Worm (Caenorhabditis elegans) whole organism, young adult: ENCODE data around the gene C16D9.9.

Source experiments
- B0035.1 ChIP-seq: sonication (generic microtip); optimal IDR thresholded peaks from 2 replicates; lab custom pipeline; 2016; ENCODE audit warnings: missing genetic modification characterization, mild to moderate bottlenecking, missing compliant biosample characterization, missing genotype, missing genetic modification reagents
- B0336.3 ChIP-seq: fragments of 200-800 bp; sonication (Bioruptor generic); IDR thresholded peaks from 2 replicates; pipeline ENCODE4 v1.3.6; 2022; ENCODE audit warnings: missing genetic modification characterization, missing compliant biosample characterization
- C06A6.2 ChIP-seq: fragments of 200-800 bp; sonication (Bioruptor generic); conservative IDR thresholded peaks from 2 replicates; pipeline ENCODE4 v1.3.6; 2022; ENCODE audit warnings: missing genetic modification characterization, missing compliant biosample characterization
- F10E7.11 ChIP-seq: sonication (generic microtip); optimal IDR thresholded peaks from 2 replicates; lab custom pipeline; 2017; ENCODE audit warnings: mild to moderate bottlenecking, missing genetic modification characterization, moderate library complexity, missing compliant biosample characterization
- F22D6.2 ChIP-seq: sonication (generic microtip); optimal IDR thresholded peaks from 2 replicates; lab custom pipeline; 2016; ENCODE audit warnings: mild to moderate bottlenecking, missing genetic modification characterization, missing compliant biosample characterization
- F49E8.2 ChIP-seq: sonication (generic microtip); optimal IDR thresholded peaks from 3 replicates; lab custom pipeline; 2017; ENCODE audit warnings: missing genetic modification characterization, mild to moderate bottlenecking, missing compliant biosample characterization, antibody characterized with exemption, moderate library complexity; ENCODE audit not compliant: insufficient read depth
- K12H6.12 ChIP-seq: fragments of 200-800 bp; sonication (Bioruptor generic); optimal IDR thresholded peaks from 2 replicates; lab custom pipeline; 2018; ENCODE audit warnings: mild to moderate bottlenecking, missing genetic modification characterization, missing compliant biosample characterization
- T07F8.4 ChIP-seq: sonication (generic microtip); optimal IDR thresholded peaks from 2 replicates; lab custom pipeline; 2016; ENCODE audit warnings: mild to moderate bottlenecking, missing genetic modification characterization, moderate library complexity, missing compliant biosample characterization
- Y53F4B.3 ChIP-seq: fragments of 200-800 bp; sonication (Bioruptor generic); IDR thresholded peaks from 2 replicates; pipeline ENCODE4 v1.3.6; 2022; ENCODE audit warnings: missing genetic modification reagents, missing genetic modification characterization, missing compliant biosample characterization
- Y53G8AR.9 ChIP-seq: fragments of 200-800 bp; sonication (Bioruptor generic); conservative IDR thresholded peaks from 2 replicates; pipeline ENCODE4 v1.3.6; 2022; ENCODE audit warnings: missing genetic modification reagents, missing genetic modification characterization, missing compliant biosample characterization
- Y79H2A.3 ChIP-seq: fragments of 200-800 bp; sonication (Bioruptor generic); conservative IDR thresholded peaks from 2 replicates; pipeline ENCODE4 v1.3.6; 2022; ENCODE audit warnings: missing genetic modification reagents, missing genetic modification characterization, missing compliant biosample characterization
- Y95B8A.8 ChIP-seq: fragments of 200-800 bp; sonication (Bioruptor generic); IDR thresholded peaks from 2 replicates; pipeline ENCODE4 v1.3.6; 2022; ENCODE audit warnings: missing genetic modification reagents, missing genetic modification characterization, missing compliant biosample characterization
- ZK185.1 ChIP-seq: sonication (generic microtip); optimal IDR thresholded peaks from 2 replicates; lab custom pipeline; 2016; ENCODE audit warnings: mild to moderate bottlenecking, missing genetic modification characterization, missing compliant biosample characterization; ENCODE audit not compliant: poor library complexity, severe bottlenecking
- akir-1 ChIP-seq: fragments of 200-800 bp; sonication (Bioruptor generic); optimal IDR thresholded peaks from 2 replicates; lab custom pipeline; 2018; ENCODE audit warnings: mild to moderate bottlenecking, missing genetic modification characterization, moderate library complexity, missing compliant biosample characterization
- ama-1 ChIP-seq, 3 experiments: fragments of 150-350 bp in 1 of 3; sonication (generic microtip) in 2 of 3; optimal IDR thresholded peaks; 2 replicates each; lab custom pipeline; 2014 to 2018; ENCODE audit warnings: missing biosample characterization in 2 of 3, missing genetic modification characterization in 2 of 3, missing genetic modification reagents in 2 of 3
- athp-1 ChIP-seq: sonication (generic microtip); optimal IDR thresholded peaks from 2 replicates; lab custom pipeline; 2017; ENCODE audit warnings: mild to moderate bottlenecking, missing genetic modification characterization, missing compliant biosample characterization
- attf-3 ChIP-seq: fragments of 200-800 bp; sonication (Bioruptor generic); conservative IDR thresholded peaks from 2 replicates; pipeline ENCODE4 v1.3.6; 2022; ENCODE audit warnings: missing genetic modification reagents, missing genetic modification characterization, missing compliant biosample characterization
- attf-5 ChIP-seq: fragments of 200-800 bp; sonication (Bioruptor generic); optimal IDR thresholded peaks from 2 replicates; lab custom pipeline; 2018; ENCODE audit warnings: mild to moderate bottlenecking, missing genetic modification characterization, missing compliant biosample characterization
- bed-2 ChIP-seq: fragments of 200-800 bp; sonication (Bioruptor generic); IDR thresholded peaks from 2 replicates; pipeline ENCODE4 v1.3.6; 2022; ENCODE audit warnings: missing genetic modification reagents, missing genetic modification characterization, missing compliant biosample characterization
- ccch-3 ChIP-seq: fragments of 200-800 bp; sonication (Bioruptor generic); optimal IDR thresholded peaks from 2 replicates; lab custom pipeline; 2018; ENCODE audit warnings: mild to moderate bottlenecking, missing genetic modification characterization, missing compliant biosample characterization
- ceh-100 ChIP-seq: fragments of 200-800 bp; sonication (Bioruptor generic); IDR thresholded peaks from 2 replicates; pipeline ENCODE4 v1.3.6; 2022; ENCODE audit warnings: missing genetic modification reagents, missing genetic modification characterization, missing compliant biosample characterization
- ceh-40 ChIP-seq: fragments of 200-800 bp; sonication (Bioruptor generic); IDR thresholded peaks from 2 replicates; pipeline ENCODE4 v1.3.6; 2022; ENCODE audit warnings: missing genetic modification characterization, missing compliant biosample characterization
- ceh-91 ChIP-seq: fragments of 200-800 bp; sonication (Bioruptor generic); IDR thresholded peaks from 2 replicates; pipeline ENCODE4 v1.3.6; 2022; ENCODE audit warnings: missing genetic modification reagents, missing genetic modification characterization, missing compliant biosample characterization
- die-1 ChIP-seq: sonication (generic microtip); optimal IDR thresholded peaks from 2 replicates; lab custom pipeline; 2016; ENCODE audit warnings: missing genotype, mild to moderate bottlenecking, missing genetic modification characterization, missing compliant biosample characterization
- fkh-3 ChIP-seq: sonication (generic microtip); optimal IDR thresholded peaks from 2 replicates; lab custom pipeline; 2016; ENCODE audit warnings: mild to moderate bottlenecking, missing genetic modification characterization, missing compliant biosample characterization
- him-1 ChIP-seq: sonication (generic microtip); optimal IDR thresholded peaks from 2 replicates; lab custom pipeline; 2016; ENCODE audit warnings: missing genotype, missing genetic modification reagents, missing genetic modification characterization, missing compliant biosample characterization
- hsf-1 ChIP-seq: fragments of 200-800 bp; sonication (Bioruptor generic); IDR thresholded peaks from 2 replicates; pipeline ENCODE4 v1.3.6; 2022; ENCODE audit warnings: missing genetic modification reagents, missing genetic modification characterization, missing compliant biosample characterization
- lag-1 ChIP-seq: fragments of 200-800 bp; sonication (Bioruptor generic); IDR thresholded peaks from 2 replicates; pipeline ENCODE4 v1.3.6; 2022; ENCODE audit warnings: missing genetic modification reagents, missing genetic modification characterization, missing compliant biosample characterization
- lin-26 ChIP-seq: fragments of 200-800 bp; sonication (Bioruptor generic); IDR thresholded peaks from 2 replicates; pipeline ENCODE4 v1.3.6; 2022; ENCODE audit warnings: missing genetic modification reagents, missing genetic modification characterization, missing compliant biosample characterization
- lin-40 ChIP-seq: sonication (generic microtip); optimal IDR thresholded peaks from 2 replicates; lab custom pipeline; 2016; ENCODE audit warnings: missing genetic modification characterization, mild to moderate bottlenecking, missing compliant biosample characterization, missing genotype, missing genetic modification reagents
- madf-6 ChIP-seq: fragments of 200-800 bp; sonication (Bioruptor generic); IDR thresholded peaks from 2 replicates; pipeline ENCODE4 v1.3.6; 2022; ENCODE audit warnings: missing genetic modification reagents, missing genetic modification characterization, missing compliant biosample characterization
- madf-8 ChIP-seq: fragments of 200-800 bp; sonication (Bioruptor generic); conservative IDR thresholded peaks from 2 replicates; pipeline ENCODE4 v1.3.6; 2022; ENCODE audit warnings: missing genetic modification reagents, missing genetic modification characterization, missing compliant biosample characterization
- mcd-1 ChIP-seq: fragments of 200-800 bp; sonication (Bioruptor generic); IDR thresholded peaks from 2 replicates; pipeline ENCODE4 v1.3.6; 2022; ENCODE audit warnings: missing genetic modification reagents, missing genetic modification characterization, missing compliant biosample characterization
- mxl-1 ChIP-seq: sonication (generic microtip); optimal IDR thresholded peaks from 2 replicates; lab custom pipeline; 2016; ENCODE audit warnings: missing genetic modification characterization, missing compliant biosample characterization
- nfya-2 ChIP-seq: fragments of 200-800 bp; sonication (Bioruptor generic); IDR thresholded peaks from 2 replicates; pipeline ENCODE4 v1.3.6; 2022; ENCODE audit warnings: missing genetic modification reagents, missing genetic modification characterization, missing compliant biosample characterization
- nhr-27 ChIP-seq: fragments of 200-800 bp; sonication (Bioruptor generic); optimal IDR thresholded peaks from 2 replicates; lab custom pipeline; 2018; ENCODE audit warnings: mild to moderate bottlenecking, missing genetic modification characterization, moderate library complexity, missing compliant biosample characterization
- nhr-80 ChIP-seq: sonication (generic microtip); optimal IDR thresholded peaks from 2 replicates; lab custom pipeline; 2016; ENCODE audit warnings: missing genetic modification characterization, missing compliant biosample characterization
- nhr-90 ChIP-seq: sonication (generic microtip); optimal IDR thresholded peaks from 2 replicates; lab custom pipeline; 2016; ENCODE audit warnings: missing genotype, mild to moderate bottlenecking, missing genetic modification characterization, missing compliant biosample characterization
- sdz-38 ChIP-seq: sonication (generic microtip); optimal IDR thresholded peaks from 2 replicates; lab custom pipeline; 2016; ENCODE audit warnings: missing genotype, missing genetic modification characterization, missing compliant biosample characterization
- sea-2 ChIP-seq: fragments of 200-800 bp; sonication (Bioruptor generic); IDR thresholded peaks from 2 replicates; pipeline ENCODE4 v1.3.6; 2022; ENCODE audit warnings: missing genetic modification characterization, missing compliant biosample characterization
- snpc-1.3 ChIP-seq: sonication (generic microtip); optimal IDR thresholded peaks from 2 replicates; lab custom pipeline; 2017; ENCODE audit warnings: missing genetic modification characterization, mild to moderate bottlenecking, missing compliant biosample characterization, antibody characterized with exemption, moderate library complexity, missing genotype, missing genetic modification reagents; ENCODE audit not compliant: insufficient read depth
- snpc-4 ChIP-seq, 5 experiments: fragments of 150-350 bp in 1 of 5; sonication (generic microtip) in 4 of 5; optimal IDR thresholded peaks; 2 replicates each; lab custom pipeline; 2014 to 2018; ENCODE audit warnings: missing genetic modification characterization in 5 of 5, missing biosample characterization in 3 of 5, antibody characterized with exemption in 2 of 5, mild to moderate bottlenecking in 2 of 5, missing compliant biosample characterization in 2 of 5, missing genotype in 2 of 5, moderate library complexity in 2 of 5, missing genetic modification reagents in 1 of 5
- tbp1 ChIP-seq: fragments of 200-800 bp; sonication (Bioruptor generic); optimal IDR thresholded peaks from 2 replicates; lab custom pipeline; 2018; ENCODE audit warnings: mild to moderate bottlenecking, missing genetic modification characterization, missing compliant biosample characterization
- tbx-9 ChIP-seq: sonication (generic microtip); optimal IDR thresholded peaks from 2 replicates; lab custom pipeline; 2016; ENCODE audit warnings: borderline replicate concordance, missing genetic modification characterization, inconsistent platforms, missing compliant biosample characterization
- unc-130 ChIP-seq: sonication (generic microtip); optimal IDR thresholded peaks from 2 replicates; lab custom pipeline; 2016; ENCODE audit warnings: missing genetic modification reagents, missing genetic modification characterization, missing compliant biosample characterization
- ztf-22 ChIP-seq: fragments of 200-800 bp; sonication (Bioruptor generic); optimal IDR thresholded peaks from 2 replicates; lab custom pipeline; 2018; ENCODE audit warnings: mild to moderate bottlenecking, missing genetic modification characterization, moderate library complexity, missing compliant biosample characterization
- ztf-6 ChIP-seq: fragments of 200-800 bp; sonication (Bioruptor generic); IDR thresholded peaks from 2 replicates; pipeline ENCODE4 v1.3.6; 2022; ENCODE audit warnings: missing genetic modification reagents, missing genetic modification characterization, missing compliant biosample characterization

The C16D9.9 gene

ce11 chrV:8228712-8229119, 35.3 kb upstream of the C16D9.9 start (continued):
- TF ChIP-seq nhr-80 (peak; percentile 53), Y79H2A.3 (GFP tag; lab: Robert Waterston, UW) (0 out of 2 replicates have a peak, but pooled peaks have one; percentile 65), ceh-100 (GFP tag; lab: Robert Waterston, UW) (peak; percentile 92), ccch-3 (GFP tag; lab: Kevin White, UChicago) (no peak), hsf-1 (GFP tag; lab: Robert Waterston, UW) (peak; percentile 92), unc-130 (GFP tag; lab: Kevin White, UChicago) (peak; percentile 62), F10E7.11 (peak; percentile 8), mxl-1 (peak; percentile 31), tbx-9 (tag; lab: Kevin White, UChicago) (no peak), F22D6.2 (peak; percentile 41), B0336.3 (GFP tag; lab: Robert Waterston, UW) (peak; percentile 96), F49E8.2 (tag; lab: Kevin White, UChicago) (peak; percentile 96), ZK185.1 (tag; lab: Kevin White, UChicago) (peak; percentile 89), B0035.1 (no peak), attf-5 (GFP tag; lab: Kevin White, UChicago) (peak; percentile 47), sdz-38 (no peak), nhr-90 (peak; percentile 49), Y53G8AR.9 (peak; percentile 86), ztf-22 (GFP tag; lab: Kevin White, UChicago) (peak; percentile 22), Y53F4B.3 (GFP tag; lab: Robert Waterston, UW) (peak; percentile 72), die-1 (tag; lab: Kevin White, UChicago) (peak; percentile 52), K12H6.12 (tag; lab: Kevin White, UChicago) (peak; percentile 54), Y95B8A.8 (GFP tag; lab: Robert Waterston, UW) (peak; percentile 86), ama-1 (optimal IDR thresholded peaks at IDR 0.05; lab: Kevin White, UChicago) (peak; percentile 91), ama-1 (GFP tag; optimal IDR thresholded peaks at IDR 0.05; lab: Kevin White, UChicago) (peak in 1 of 2 experiments; percentile 35), T07F8.4 (tag; lab: Kevin White, UChicago) (peak; percentile 20), lin-40 (peak; percentile 84), fkh-3 (peak; percentile 54), mcd-1 (GFP tag; lab: Robert Waterston, UW) (peak; percentile 84), madf-8 (peak; percentile 65), akir-1 (GFP tag; lab: Kevin White, UChicago) (peak; percentile 49), snpc-4 (GFP tag; optimal IDR thresholded peaks at IDR 0.05; lab: Kevin White, UChicago) (peak; percentile 100), snpc-4 (tag; optimal IDR thresholded peaks at IDR 0.05; lab: Kevin White, UChicago) (peak; percentile 99 to 100 (median 100)), ceh-91 (GFP tag; lab: Robert Waterston, UW) (peak; percentile 65), lag-1 (no peak), ztf-6 (GFP tag; lab: Robert Waterston, UW) (no peak), snpc-1.3 (tag; lab: Kevin White, UChicago) (peak; percentile 98), nhr-27 (tag; lab: Kevin White, UChicago) (peak; percentile 23), tbp1 (peak; percentile 84), ceh-40 (no peak), C06A6.2 (peak; percentile 74), lin-26 (GFP tag; lab: Robert Waterston, UW) (peak; percentile 59; the same call in 1 of the 2 replicates), athp-1 (tag; lab: Kevin White, UChicago) (peak; percentile 40), sea-2 (GFP tag; lab: Robert Waterston, UW) (no peak), madf-6 (GFP tag; lab: Robert Waterston, UW) (peak; percentile 91), nfya-2 (no peak), attf-3 (peak; percentile 77), bed-2 (peak; percentile 41; the same call in 1 of the 2 replicates), him-1 (tag; lab: Kevin White, UChicago) (peak; percentile 99)
